Fruit fly (Drosophila melanogaster) whole organism: ENCODE measurements around the gene CG14323.

Experiments
- CG8478 ChIP-seq: fragments of >200 bp; optimal IDR thresholded peaks from 2 replicates; lab custom pipeline; 2018; ENCODE audit warnings: inconsistent platforms
- Dll ChIP-seq: fragments of >200 bp; optimal IDR thresholded peaks from 2 replicates; lab custom pipeline; 2017
- EcR ChIP-seq, 2 experiments: fragments of >200 bp; optimal IDR thresholded peaks; 2 replicates each; lab custom pipeline; 2017; ENCODE audit warnings: missing biosample characterization in 2 of 2, missing genetic modification characterization in 2 of 2, missing genetic modification reagents in 2 of 2
- pan ChIP-seq: fragments of >200 bp; optimal IDR thresholded peaks from 2 replicates; lab custom pipeline; 2017
- psq ChIP-seq: fragments of >200 bp; optimal IDR thresholded peaks from 2 replicates; lab custom pipeline; 2017
- usp ChIP-seq: fragments of >200 bp; optimal IDR thresholded peaks from 2 replicates; lab custom pipeline; 2017; ENCODE audit warnings: missing biosample characterization, missing genetic modification characterization, mixed read lengths

CG14323 gene

DNA sequence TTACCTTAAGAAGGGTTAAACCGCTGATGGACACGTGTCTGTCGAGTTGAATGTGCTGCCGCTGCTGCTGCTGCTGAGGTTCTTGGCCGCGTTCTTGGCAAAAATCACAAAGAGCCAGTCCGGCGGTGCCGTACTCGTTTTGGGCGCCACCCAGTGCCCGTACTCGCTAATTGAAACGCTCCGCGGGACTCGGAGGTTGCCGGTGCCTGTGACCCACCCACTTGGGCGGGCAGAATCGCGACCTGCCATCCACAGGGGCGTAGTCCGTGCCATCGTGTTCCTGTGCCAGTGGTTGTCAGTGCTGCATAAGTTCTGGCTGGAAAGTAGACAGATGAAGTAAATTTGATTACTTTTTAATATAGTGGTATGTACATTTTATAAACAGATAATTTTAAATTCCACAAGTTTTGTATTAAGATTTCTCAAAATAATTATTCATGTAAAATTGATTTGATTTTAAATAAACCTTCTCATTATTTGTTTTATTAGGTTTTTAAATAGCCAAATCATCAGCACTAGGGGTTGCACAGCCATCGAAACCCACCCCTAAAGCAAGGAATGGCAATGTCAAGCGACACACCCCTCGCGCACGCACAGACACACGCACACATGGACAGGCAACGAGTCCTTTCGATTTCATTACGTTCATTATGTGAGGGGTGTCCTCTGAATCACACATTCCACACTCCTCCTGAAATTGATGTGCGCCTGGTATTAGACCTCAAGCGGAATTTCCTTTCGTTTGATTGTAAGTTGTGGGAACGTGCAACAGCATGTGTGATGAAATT lies 16.8 kb downstream of the CG14323 start:
- no peak for TF ChIP-seq EcR (GFP tag; optimal IDR thresholded peaks at IDR 0.05; lab: Kevin White, UChicago)
- no peak for TF ChIP-seq usp (GFP tag; lab: Kevin White, UChicago)
- no peak for TF ChIP-seq psq (lab: Kevin White, UChicago)
- no peak for TF ChIP-seq pan

DNA sequence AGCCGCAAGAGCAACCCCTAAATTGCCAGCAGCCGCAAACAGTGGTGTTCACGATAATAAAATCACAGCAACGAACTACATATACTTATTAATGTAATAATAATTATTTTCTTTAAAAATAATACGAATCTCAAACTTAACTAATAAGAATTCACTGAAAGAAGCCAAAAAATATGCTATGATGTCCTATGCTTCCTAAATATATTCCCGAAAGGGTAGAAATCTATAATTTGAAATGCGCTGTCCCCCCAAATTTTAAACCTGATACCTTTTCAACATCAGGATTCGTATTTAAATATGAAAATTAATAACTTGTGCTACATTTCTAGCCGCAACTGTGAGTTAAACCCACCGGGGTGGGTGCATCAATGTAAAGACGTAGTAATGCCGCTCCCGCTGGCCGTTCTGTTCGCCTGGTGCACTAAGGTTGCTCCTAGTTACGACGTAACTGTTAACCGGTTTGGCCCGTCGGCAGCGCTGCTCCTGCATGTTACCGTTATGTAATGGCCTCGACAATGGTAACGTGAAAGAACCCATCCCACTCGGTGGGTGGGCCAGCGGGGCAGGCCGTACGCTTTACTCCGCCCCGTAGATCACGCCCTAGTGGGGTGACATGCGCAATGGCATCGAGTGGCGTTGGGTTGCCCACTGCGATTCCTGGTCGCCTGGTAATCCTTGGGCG lies 17.6 kb downstream of the CG14323 start:
- TF ChIP-seq psq (lab: Kevin White, UChicago) (no peak), Dll (lab: Kevin White, UChicago) (no peak), CG8478 (no peak), EcR (GFP tag; optimal IDR thresholded peaks at IDR 0.05; lab: Kevin White, UChicago) (no peak), pan (no peak), usp (GFP tag; lab: Kevin White, UChicago) (no peak)

DNA sequence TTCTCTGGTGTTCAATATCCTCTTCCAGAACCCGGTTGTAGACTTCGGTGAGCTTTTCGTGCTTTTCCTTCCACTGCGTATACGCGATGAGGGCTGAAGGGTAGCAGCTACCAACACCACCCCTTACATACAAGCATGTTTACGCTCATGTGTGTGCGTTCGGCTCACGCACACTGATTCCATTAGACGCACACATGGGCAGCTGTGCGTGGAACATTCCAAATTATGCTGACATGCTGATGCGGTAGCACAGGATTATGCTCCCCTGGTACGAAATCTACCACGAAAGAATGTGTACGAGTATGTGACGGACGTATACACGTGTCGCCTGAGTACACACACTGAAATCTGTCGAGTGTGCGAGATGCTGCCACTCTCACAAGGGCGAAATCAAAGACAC lies 18.2 kb downstream of the CG14323 start:
- no peak for TF ChIP-seq pan
- no peak for TF ChIP-seq Dll (lab: Kevin White, UChicago)

DNA sequence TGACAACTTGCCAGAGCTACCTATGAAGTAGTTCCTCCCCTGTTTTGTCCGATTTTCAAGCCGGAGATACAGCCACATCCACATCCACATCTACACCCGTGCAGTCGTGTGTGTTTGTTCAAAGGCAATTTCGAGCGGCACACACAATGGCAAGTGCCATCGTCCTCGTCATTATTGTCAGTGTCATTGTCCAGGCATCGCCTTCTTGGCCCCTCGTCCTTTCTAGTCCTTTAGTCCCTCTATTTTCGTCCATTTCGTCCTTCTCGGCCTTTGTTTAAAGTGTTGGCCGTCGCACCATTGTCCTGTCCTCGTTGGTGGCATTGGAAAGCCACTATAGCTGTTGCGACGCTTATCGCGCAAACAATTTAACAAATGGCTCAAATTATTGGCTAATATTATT lies 18.9 kb downstream of the CG14323 start:
- TF ChIP-seq CG8478 (no peak), Dll (lab: Kevin White, UChicago) (no peak), EcR (GFP tag; optimal IDR thresholded peaks at IDR 0.05; lab: Kevin White, UChicago) (no peak), usp (GFP tag; lab: Kevin White, UChicago) (no peak), psq (lab: Kevin White, UChicago) (no peak), pan (no peak)

DNA sequence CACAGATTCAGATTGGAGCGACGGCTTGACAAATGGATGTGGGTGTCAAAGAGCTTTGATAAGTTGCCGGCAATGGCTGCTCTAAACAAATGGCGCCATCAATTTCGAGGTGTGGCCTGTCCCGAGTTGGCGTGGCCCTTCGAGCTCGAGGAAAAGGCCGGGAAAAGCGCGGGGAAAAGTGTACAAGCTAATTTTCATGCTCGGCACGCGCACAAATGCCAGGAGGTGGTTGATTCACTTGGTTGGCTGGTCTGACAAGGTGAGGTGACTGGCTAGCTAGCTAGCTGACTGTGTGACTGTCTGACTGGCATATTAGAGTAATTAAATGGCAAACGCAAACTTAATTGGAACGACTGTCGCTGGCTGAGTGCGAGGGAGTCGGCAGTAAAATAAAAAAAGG lies 20.0 kb downstream of the CG14323 start:
- TF ChIP-seq psq (lab: Kevin White, UChicago) = no peak
- TF ChIP-seq pan = no peak
- TF ChIP-seq EcR (GFP tag; optimal IDR thresholded peaks at IDR 0.05; lab: Kevin White, UChicago) = no peak
- no peak for TF ChIP-seq Dll (lab: Kevin White, UChicago)
- no peak for TF ChIP-seq usp (GFP tag; lab: Kevin White, UChicago)
- no peak for TF ChIP-seq CG8478

DNA sequence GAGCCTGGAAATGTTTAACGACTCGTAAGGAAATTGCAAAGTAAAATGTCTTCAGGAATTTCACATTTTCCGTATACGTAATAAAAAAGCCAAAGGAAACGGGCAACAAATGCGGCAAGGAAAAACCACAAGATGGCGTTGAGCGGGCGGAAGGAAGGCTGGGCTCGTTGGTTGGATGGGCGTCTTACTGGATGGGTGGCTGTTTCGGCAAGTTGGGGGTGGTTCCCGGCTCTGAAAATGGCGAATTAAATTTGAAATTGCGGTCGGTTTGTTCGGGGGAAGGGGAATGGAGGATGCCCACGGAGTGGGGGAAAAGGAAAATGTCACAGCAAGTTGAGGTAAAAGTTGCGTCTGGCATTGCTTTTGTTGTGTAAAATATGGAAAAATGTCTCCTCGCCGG lies 22.2 kb downstream of the CG14323 start:
- TF ChIP-seq usp (GFP tag; lab: Kevin White, UChicago) = no peak
- TF ChIP-seq CG8478 = no peak
- TF ChIP-seq EcR (GFP tag; optimal IDR thresholded peaks at IDR 0.05; lab: Kevin White, UChicago) = no peak
- TF ChIP-seq psq (lab: Kevin White, UChicago) = no peak
- no peak for TF ChIP-seq Dll (lab: Kevin White, UChicago)
- no peak for TF ChIP-seq pan

DNA sequence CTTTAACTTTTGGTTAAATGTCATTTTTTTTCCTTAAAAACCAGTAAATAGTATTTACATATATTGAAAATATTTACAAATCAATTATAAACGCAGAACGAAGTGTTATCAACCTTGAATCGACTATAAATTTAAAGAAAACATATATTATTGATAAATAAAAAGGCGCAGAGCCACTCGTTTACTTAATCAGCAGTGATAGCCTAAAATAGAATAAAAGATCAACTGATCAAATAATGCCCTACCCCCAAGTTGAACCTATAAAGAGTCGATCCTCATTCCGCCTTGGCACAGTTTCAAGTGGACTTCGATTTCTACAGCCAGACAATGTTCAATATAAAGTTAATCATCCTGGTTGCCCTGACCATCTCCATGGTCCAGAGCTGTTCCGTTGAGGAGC lies 25.7 kb downstream of the CG14323 start, which contains the start of gene CG7606:
Gene CG7606, plus strand, starts transcription at position 301 of the 400 bp plus-strand sequence.
- no peak for TF ChIP-seq Dll (lab: Kevin White, UChicago)
- no peak for TF ChIP-seq CG8478
- TF ChIP-seq usp (GFP tag; lab: Kevin White, UChicago) = no peak
- TF ChIP-seq pan = no peak
- no peak for TF ChIP-seq psq (lab: Kevin White, UChicago)
- TF ChIP-seq EcR (GFP tag; optimal IDR thresholded peaks at IDR 0.05; lab: Kevin White, UChicago) = no peak

DNA sequence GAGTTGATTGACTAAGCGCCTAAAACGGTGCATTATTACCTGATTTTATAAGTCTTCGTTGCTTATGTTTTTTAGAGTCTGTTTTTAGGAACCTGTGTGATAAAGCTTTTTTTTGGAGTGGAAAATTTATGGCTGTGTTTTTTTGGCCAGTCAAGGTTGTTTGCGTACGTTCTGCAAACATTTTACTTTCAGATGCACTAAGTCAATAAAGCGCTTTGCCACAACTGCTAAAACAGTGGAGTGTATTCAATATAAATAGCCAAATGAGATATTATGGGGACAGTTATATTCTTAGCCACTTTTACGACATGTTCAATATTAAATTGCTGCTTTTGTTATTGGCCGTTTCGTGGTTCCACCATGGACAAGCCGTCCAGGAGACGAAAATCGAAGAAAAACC lies 26.8 kb downstream of the CG14323 start, which contains the start of gene Sgs5:
Gene Sgs5, plus strand, starts transcription at position 279 of the 400 bp plus-strand sequence.
- TF ChIP-seq CG8478 (no peak), psq (lab: Kevin White, UChicago) (no peak), pan (no peak), EcR (GFP tag; optimal IDR thresholded peaks at IDR 0.05; lab: Kevin White, UChicago) (no peak), Dll (lab: Kevin White, UChicago) (no peak), usp (GFP tag; lab: Kevin White, UChicago) (no peak)

DNA sequence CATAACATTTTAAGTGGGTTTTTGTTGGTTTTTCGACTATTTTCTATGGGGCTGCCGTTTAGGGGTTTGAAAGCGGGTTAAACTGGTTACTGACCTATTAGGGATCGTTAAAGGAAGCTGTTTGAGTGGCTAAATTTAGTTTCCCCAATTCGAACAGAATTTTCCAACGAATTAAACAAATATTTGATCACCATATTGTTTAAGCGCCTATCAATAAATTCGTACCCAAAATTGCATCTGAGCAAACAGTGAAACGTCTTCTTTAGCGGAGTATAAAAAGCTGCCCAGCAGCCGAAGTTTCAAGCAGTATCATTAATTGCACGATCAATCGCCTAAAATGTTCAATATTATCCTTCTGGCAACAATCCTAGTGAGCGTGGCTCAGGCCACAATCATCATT lies 27.8 kb downstream of the CG14323 start, which contains the start of gene Sgs5bis:
Gene Sgs5bis, plus strand, starts transcription at position 301 of the 400 bp plus-strand sequence.
- TF ChIP-seq usp (GFP tag; lab: Kevin White, UChicago) (no peak), EcR (GFP tag; optimal IDR thresholded peaks at IDR 0.05; lab: Kevin White, UChicago) (no peak), CG8478 (no peak), psq (lab: Kevin White, UChicago) (no peak), pan (no peak), Dll (lab: Kevin White, UChicago) (no peak)

DNA sequence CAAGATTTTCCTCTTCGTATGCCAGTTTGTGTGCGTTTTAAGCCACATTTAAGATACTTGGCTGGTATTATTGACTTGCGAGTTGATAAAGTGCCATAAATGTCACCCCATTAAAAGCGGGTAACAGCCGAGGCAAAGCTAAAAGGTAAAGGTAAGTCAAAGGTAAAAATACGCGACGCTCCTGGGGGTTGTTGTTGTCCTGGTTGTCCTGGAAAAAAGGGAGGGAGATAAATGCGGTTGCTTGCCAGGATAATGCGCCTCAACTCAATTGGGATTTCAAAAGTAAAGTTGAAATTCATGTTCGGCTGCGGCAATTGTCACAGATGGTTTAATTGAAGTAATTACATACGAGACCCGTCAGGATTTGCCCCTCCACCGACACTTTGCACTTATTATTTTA lies 28.4 kb downstream of the CG14323 start:
- TF ChIP-seq Dll (lab: Kevin White, UChicago) (no peak), psq (lab: Kevin White, UChicago) (no peak), EcR (GFP tag; optimal IDR thresholded peaks at IDR 0.05; lab: Kevin White, UChicago) (no peak), CG8478 (no peak), usp (GFP tag; lab: Kevin White, UChicago) (no peak), pan (no peak)

DNA sequence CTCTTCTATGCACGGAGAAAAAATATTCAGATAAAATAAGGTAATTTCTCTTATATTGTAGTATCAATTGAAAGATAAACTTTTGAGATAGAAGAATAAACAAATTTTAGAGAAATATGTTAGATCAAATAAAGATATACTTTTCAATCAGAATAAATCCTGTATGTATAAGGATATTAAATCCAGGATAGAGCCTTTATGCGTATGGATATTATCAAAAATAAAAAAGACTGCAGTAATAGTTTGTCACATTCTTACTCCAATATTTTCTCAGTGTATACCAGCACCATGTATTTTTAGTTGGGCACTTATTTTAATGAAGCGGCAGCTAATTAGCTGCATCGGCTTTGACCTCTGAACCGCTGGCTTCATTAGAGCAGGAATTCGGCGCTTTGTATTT lies 30.1 kb downstream of the CG14323 start:
- TF ChIP-seq pan (no peak), usp (GFP tag; lab: Kevin White, UChicago) (no peak), Dll (lab: Kevin White, UChicago) (no peak), psq (lab: Kevin White, UChicago) (no peak), EcR (GFP tag; optimal IDR thresholded peaks at IDR 0.05; lab: Kevin White, UChicago) (no peak), CG8478 (no peak)

DNA sequence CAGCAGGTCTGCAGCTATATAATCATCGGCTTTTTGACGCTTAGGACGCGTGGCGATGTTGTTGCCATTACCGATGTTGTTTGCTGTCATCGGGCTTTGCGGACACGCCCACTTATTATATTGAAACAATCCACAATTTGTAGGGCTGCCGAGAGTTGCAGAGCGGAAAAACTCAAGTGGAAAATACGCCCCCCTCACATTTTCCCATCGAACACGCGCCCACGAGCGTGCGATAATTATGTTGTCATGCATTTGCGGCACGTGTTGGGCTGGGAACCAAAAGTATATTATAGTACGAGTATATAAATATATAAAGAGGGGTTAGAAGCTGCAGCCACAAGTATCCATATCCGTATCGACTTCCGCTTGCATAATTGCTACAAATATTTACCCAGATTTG lies 33.1 kb downstream of the CG14323 start:
- no peak for TF ChIP-seq usp (GFP tag; lab: Kevin White, UChicago)
- TF ChIP-seq Dll (lab: Kevin White, UChicago) = no peak
- TF ChIP-seq CG8478 = no peak
- no peak for TF ChIP-seq EcR (GFP tag; optimal IDR thresholded peaks at IDR 0.05; lab: Kevin White, UChicago)
- TF ChIP-seq pan = no peak
- TF ChIP-seq psq (lab: Kevin White, UChicago) = no peak
